Worm (Caenorhabditis elegans): ENCODE data around the gene C45B2.8.

The C45B2.8 gene

DNA sequence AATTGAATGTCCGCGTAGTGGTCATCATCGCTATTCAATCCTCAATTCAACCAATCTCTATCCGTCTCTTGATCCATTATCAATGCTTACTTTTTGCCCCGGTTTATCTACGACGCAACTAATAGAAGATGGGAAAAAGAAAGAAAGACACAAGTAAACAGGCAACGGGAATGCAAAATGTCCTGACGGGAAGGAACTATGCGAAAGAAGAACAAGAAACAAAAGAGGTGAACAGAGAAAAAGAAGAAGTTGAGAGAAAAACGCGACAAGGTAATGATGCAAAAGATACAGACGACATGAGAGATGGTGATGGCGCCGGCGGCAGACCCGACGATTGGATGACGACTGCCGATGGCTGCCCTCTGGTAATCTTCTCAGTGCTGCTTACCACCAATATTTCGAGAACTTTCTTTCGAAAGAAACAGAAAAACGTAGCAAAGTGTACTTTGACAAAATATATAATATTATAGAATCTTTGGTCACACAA lies 45.7 kb upstream of the C45B2.8 start:
- TF ChIP-seq nhr-129 (tag; optimal IDR thresholded peaks at IDR 0.05) (peak; percentile 94), crh-2 (tag; optimal IDR thresholded peaks at IDR 0.05) (peak; percentile 82), R02D3.7 (tag; optimal IDR thresholded peaks at IDR 0.05) (no peak), sem-4 (tag; optimal IDR thresholded peaks at IDR 0.05) (peak; percentile 86), C34F6.9 (tag; optimal IDR thresholded peaks at IDR 0.05) (peak; percentile 44), peb-1 (tag; optimal IDR thresholded peaks at IDR 0.05) (no peak), gmeb-1 (tag; optimal IDR thresholded peaks at IDR 0.05) (peak; percentile 56), sma-9 (GFP tag; optimal IDR thresholded peaks at IDR 0.05) (peak; percentile 86), sma-9 (tag; optimal IDR thresholded peaks at IDR 0.05) (no peak), elt-1 (tag; optimal IDR thresholded peaks at IDR 0.05) (no peak), nhr-10 (tag; optimal IDR thresholded peaks at IDR 0.05) (peak; percentile 25), unc-62 (GFP tag; optimal IDR thresholded peaks at IDR 0.05) (no peak), mbf-1 (tag; optimal IDR thresholded peaks at IDR 0.05) (no peak), nhr-6 (tag; optimal IDR thresholded peaks at IDR 0.05) (peak; percentile 74), snpc-4 (tag; optimal IDR thresholded peaks at IDR 0.05) (no peak), lin-11 (tag; optimal IDR thresholded peaks at IDR 0.05) (no peak), F13H6.1 (tag; optimal IDR thresholded peaks at IDR 0.05) (peak; percentile 90), unc-55 (GFP tag; optimal IDR thresholded peaks at IDR 0.05) (peak; percentile 10), sma-3 (GFP tag; optimal IDR thresholded peaks at IDR 0.05) (peak; percentile 90), mab-5 (tag; optimal IDR thresholded peaks at IDR 0.05) (peak; percentile 4), mdl-1 (tag; optimal IDR thresholded peaks at IDR 0.05) (peak in 1 of 2 experiments; percentile 26), ztf-4 (tag; optimal IDR thresholded peaks at IDR 0.05) (peak; percentile 78), lsy-2 (tag; optimal IDR thresholded peaks at IDR 0.05) (peak in 1 of 2 experiments; percentile 68), Y55F3AM.14 (GFP tag; optimal IDR thresholded peaks at IDR 0.05) (peak; percentile 24), ama-1 (optimal IDR thresholded peaks at IDR 0.05) (peak; percentile 75), nhr-21 (tag; optimal IDR thresholded peaks at IDR 0.05) (peak; percentile 83), lin-13 (GFP tag; optimal IDR thresholded peaks at IDR 0.05) (peak; percentile 64), ceh-16 (tag; optimal IDR thresholded peaks at IDR 0.05) (no peak), fos-1 (tag; optimal IDR thresholded peaks at IDR 0.05) (peak; percentile 75), egl-27 (tag; optimal IDR thresholded peaks at IDR 0.05) (peak; percentile 75), blmp-1 (tag; optimal IDR thresholded peaks at IDR 0.05; ENCODE audit: insufficient read depth) (peak; percentile 59), nhr-25 (tag; optimal IDR thresholded peaks at IDR 0.05) (peak; percentile 80)

DNA sequence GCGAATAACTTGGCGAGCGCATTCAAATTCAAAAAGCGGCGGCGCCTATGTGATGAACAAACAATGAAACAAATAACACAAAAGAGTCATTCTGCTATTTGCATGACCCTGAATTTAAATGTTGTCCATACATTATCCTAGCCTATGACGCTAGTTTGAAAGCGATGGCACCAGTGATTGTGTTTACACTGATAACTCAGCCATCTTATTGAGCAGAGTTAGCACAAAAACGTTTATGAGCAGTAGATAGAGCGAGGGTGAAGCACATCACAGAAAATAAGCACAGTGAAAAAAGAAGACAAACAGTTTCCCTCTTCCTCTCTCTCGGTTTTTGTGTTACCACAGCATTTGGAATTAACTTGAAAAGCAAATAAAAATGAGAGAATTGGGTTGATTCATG lies 44.5 kb upstream of the C45B2.8 start:
- TF ChIP-seq ama-1 (optimal IDR thresholded peaks at IDR 0.05) (no peak), aly-2 (tag; optimal IDR thresholded peaks at IDR 0.05) (no peak), nhr-21 (tag; optimal IDR thresholded peaks at IDR 0.05) (no peak), blmp-1 (tag; optimal IDR thresholded peaks at IDR 0.05; ENCODE audit: insufficient read depth) (no peak), mbf-1 (tag; optimal IDR thresholded peaks at IDR 0.05) (no peak), nhr-6 (tag; optimal IDR thresholded peaks at IDR 0.05) (no peak), sem-4 (tag; optimal IDR thresholded peaks at IDR 0.05) (no peak), F13H6.1 (tag; optimal IDR thresholded peaks at IDR 0.05) (peak; percentile 39), mab-5 (tag; optimal IDR thresholded peaks at IDR 0.05) (no peak), fos-1 (tag; optimal IDR thresholded peaks at IDR 0.05) (no peak), peb-1 (tag; optimal IDR thresholded peaks at IDR 0.05) (no peak), sma-3 (GFP tag; optimal IDR thresholded peaks at IDR 0.05) (no peak), mdl-1 (tag; optimal IDR thresholded peaks at IDR 0.05) (no peak), nhr-129 (tag; optimal IDR thresholded peaks at IDR 0.05) (peak; percentile 34), egl-27 (tag; optimal IDR thresholded peaks at IDR 0.05) (no peak), ztf-1 (GFP tag; conservative IDR thresholded peaks at IDR 0.05) (no peak), crh-2 (tag; optimal IDR thresholded peaks at IDR 0.05) (peak; percentile 1), lin-11 (tag; optimal IDR thresholded peaks at IDR 0.05) (no peak), gmeb-1 (tag; optimal IDR thresholded peaks at IDR 0.05) (no peak), nhr-25 (tag; optimal IDR thresholded peaks at IDR 0.05) (no peak)

DNA sequence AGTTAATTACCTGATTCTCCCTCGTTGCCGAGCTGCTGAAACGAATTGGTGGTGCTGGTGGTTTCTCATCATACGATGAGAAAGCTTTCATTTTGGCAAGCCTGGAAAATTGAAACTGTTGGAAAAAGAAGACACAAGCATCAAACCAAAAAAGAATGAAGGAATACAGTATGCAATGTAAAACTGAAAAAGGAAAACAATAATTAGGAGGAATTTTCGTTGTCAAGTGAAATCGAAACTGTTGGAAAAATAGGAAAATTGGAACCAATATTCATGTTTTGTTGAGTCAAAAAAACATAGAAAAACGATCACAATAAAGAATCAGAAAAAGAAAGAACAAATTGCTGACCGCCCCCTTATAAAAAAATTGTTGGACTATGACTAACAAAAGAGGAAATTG lies 39.3 kb upstream of the C45B2.8 start, which contains the start of gene pak-1:
Gene pak-1 (minus strand): TSS at position 101 of the 400 bp plus-strand sequence.
- TF ChIP-seq sma-3 (GFP tag; optimal IDR thresholded peaks at IDR 0.05), result no peak
- no peak for TF ChIP-seq ceh-82 (tag; optimal IDR thresholded peaks at IDR 0.05)

DNA sequence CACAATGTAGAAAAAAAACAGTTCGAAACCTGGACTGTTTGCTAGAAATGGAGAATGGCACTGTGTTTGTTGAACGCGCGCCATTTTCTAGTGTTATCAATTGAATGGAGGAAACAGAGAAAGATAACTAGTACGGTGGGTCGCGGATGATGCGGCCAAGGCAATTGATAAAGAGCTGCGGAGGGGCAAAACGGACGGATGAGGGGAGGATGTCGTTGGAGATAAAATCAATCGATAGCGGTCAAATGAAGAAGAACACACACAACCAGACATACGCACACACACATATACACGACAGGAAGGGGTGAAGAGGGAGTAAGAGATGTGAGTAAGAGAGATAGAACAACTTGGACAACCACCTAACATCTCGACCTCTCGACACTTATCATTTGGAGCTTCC lies 37.7 kb upstream of the C45B2.8 start:
- TF ChIP-seq nhr-237 (tag; optimal IDR thresholded peaks at IDR 0.05) (no peak), lsy-2 (tag; optimal IDR thresholded peaks at IDR 0.05) (peak in 1 of 2 experiments; percentile 20), unc-62 (GFP tag; optimal IDR thresholded peaks at IDR 0.05) (no peak), sma-3 (GFP tag; optimal IDR thresholded peaks at IDR 0.05) (peak; percentile 38), fos-1 (tag; optimal IDR thresholded peaks at IDR 0.05) (peak; percentile 56), mbf-1 (tag; optimal IDR thresholded peaks at IDR 0.05) (no peak), aly-2 (tag; optimal IDR thresholded peaks at IDR 0.05) (no peak), egl-27 (tag; optimal IDR thresholded peaks at IDR 0.05) (no peak), nhr-21 (tag; optimal IDR thresholded peaks at IDR 0.05) (peak; percentile 37), nhr-129 (tag; optimal IDR thresholded peaks at IDR 0.05) (peak; percentile 45)
